Worm (Caenorhabditis elegans) whole organism, L3 larva: Measurements from ENCODE around the gene srz-90.

ENCODE experiments used
- aly-2 ChIP-seq: fragments of 150-350 bp; optimal IDR thresholded peaks from 2 replicates; lab custom pipeline; 2014; ENCODE audit warnings: missing biosample characterization, missing genetic modification characterization
- ama-1 ChIP-seq: fragments of 150-350 bp; optimal IDR thresholded peaks from 2 replicates; lab custom pipeline; 2018
- ceh-82 ChIP-seq: fragments of 150-350 bp; optimal IDR thresholded peaks from 2 replicates; lab custom pipeline; 2014; ENCODE audit warnings: missing biosample characterization, missing genetic modification characterization
- ceh-9 ChIP-seq: sonication (generic microtip); optimal IDR thresholded peaks from 2 replicates; lab custom pipeline; 2018; ENCODE audit warnings: missing biosample characterization, missing genetic modification characterization
- hmg-11 ChIP-seq: sonication (generic microtip); optimal IDR thresholded peaks from 2 replicates; lab custom pipeline; 2016; ENCODE audit warnings: missing genetic modification characterization, missing compliant biosample characterization
- lsy-12 ChIP-seq: sonication (generic microtip); optimal IDR thresholded peaks from 2 replicates; lab custom pipeline; 2016; ENCODE audit warnings: mild to moderate bottlenecking, missing genetic modification characterization, missing compliant biosample characterization
- nhr-11 ChIP-seq: fragments of 150-350 bp; optimal IDR thresholded peaks from 2 replicates; lab custom pipeline; 2014; ENCODE audit warnings: missing biosample characterization, missing genetic modification characterization
- nhr-25 ChIP-seq: sonication (generic microtip); optimal IDR thresholded peaks from 2 replicates; lab custom pipeline; 2017; ENCODE audit warnings: missing biosample characterization, missing genetic modification characterization
- pha-4 ChIP-seq: fragments of 150-350 bp; optimal IDR thresholded peaks from 2 replicates; lab custom pipeline; 2014; ENCODE audit warnings: missing biosample characterization, missing genetic modification reagents, missing genetic modification characterization
- unc-62 ChIP-seq: fragments of 150-350 bp; sonication (generic microtip); optimal IDR thresholded peaks from 4 replicates; lab custom pipeline; 2014; ENCODE audit warnings: missing biosample characterization, missing genetic modification reagents, missing genetic modification characterization

ce11 chrV:17506289-17506688 lies 21.5 kb upstream of the srz-90 start, which contains the start of gene srw-31:
- TF ChIP-seq ceh-82 (tag; lab: Kevin White, UChicago) (no peak), ama-1 (lab: Kevin White, UChicago) (no peak), hmg-11 (tag; lab: Kevin White, UChicago) (no peak), aly-2 (no peak), unc-62 (GFP tag; lab: Kevin White, UChicago) (no peak), ceh-9 (tag; lab: Kevin White, UChicago) (no peak), pha-4 (no peak), nhr-11 (tag; lab: Kevin White, UChicago) (no peak), nhr-25 (tag; lab: Kevin White, UChicago) (no peak), lsy-12 (no peak)
